Fruit fly (Drosophila melanogaster) whole organism, prepupa: ENCODE data around the gene Rh50.

Experiments
- CG11902 ChIP-seq: fragments of 200-800 bp; sonication (Bioruptor generic); optimal IDR thresholded peaks from 3 replicates; lab custom pipeline; 2016; ENCODE audit warnings: missing biosample characterization, missing genetic modification characterization
- Hr39 ChIP-seq: fragments of 200-800 bp; sonication (Bioruptor generic); optimal IDR thresholded peaks from 2 replicates; lab custom pipeline; 2016; ENCODE audit warnings: missing biosample characterization, missing genetic modification characterization

DNA sequence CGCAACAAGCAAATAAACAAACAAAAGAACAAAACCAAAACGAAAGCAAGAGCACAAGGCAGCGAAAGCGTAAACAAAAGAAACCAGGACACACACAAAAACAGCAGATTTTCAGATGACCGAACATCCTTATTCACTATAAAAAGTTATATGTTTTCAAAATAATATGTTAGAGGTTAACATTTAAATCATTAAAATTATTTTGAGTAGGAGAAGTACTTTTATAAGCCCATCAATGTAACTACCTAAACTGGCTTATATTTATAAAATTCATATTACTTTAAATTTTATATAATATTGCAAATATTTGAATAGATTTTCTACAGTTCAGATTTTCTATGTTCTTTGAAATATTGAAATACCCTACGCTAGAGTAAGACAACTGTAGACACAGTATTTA, 56.6 kb downstream of the Rh50 start:
- TF ChIP-seq Hr39 (no peak), CG11902 (no peak)
